Worm (Caenorhabditis elegans) whole organism, L1 larva: ENCODE results near the gene ger-1.

Experiments
- C16A3.4 ChIP-seq: fragments of 150-350 bp; optimal IDR thresholded peaks from 2 replicates; lab custom pipeline; 2014; ENCODE audit warnings: missing biosample characterization, missing genetic modification characterization
- ceh-82 ChIP-seq, 3 experiments: fragments of 150-350 bp in 1 of 3; sonication (generic microtip) in 2 of 3; optimal IDR thresholded peaks; 2 replicates each; lab custom pipeline; 2014 to 2017; ENCODE audit warnings: missing biosample characterization in 3 of 3, missing genetic modification characterization in 3 of 3
- ces-1 ChIP-seq: fragments of 150-350 bp; optimal IDR thresholded peaks from 2 replicates; lab custom pipeline; 2014; ENCODE audit warnings: missing biosample characterization, missing genetic modification reagents, missing genetic modification characterization
- fos-1 ChIP-seq: fragments of 150-350 bp; optimal IDR thresholded peaks from 2 replicates; lab custom pipeline; 2014; ENCODE audit warnings: missing biosample characterization, missing genetic modification characterization
- nhr-237 ChIP-seq: fragments of 150-350 bp; optimal IDR thresholded peaks from 2 replicates; lab custom pipeline; 2014; ENCODE audit warnings: missing biosample characterization, missing genetic modification characterization
- nhr-28 ChIP-seq: fragments of 150-350 bp; optimal IDR thresholded peaks from 2 replicates; lab custom pipeline; 2014; ENCODE audit warnings: missing biosample characterization, missing genetic modification characterization
- nhr-76 ChIP-seq: sonication (generic microtip); optimal IDR thresholded peaks from 2 replicates; lab custom pipeline; 2017; ENCODE audit warnings: missing biosample characterization, missing genetic modification characterization
- snpc-4 ChIP-seq: fragments of 150-350 bp; optimal IDR thresholded peaks from 2 replicates; lab custom pipeline; 2014; ENCODE audit warnings: missing biosample characterization, missing genetic modification characterization
- unc-62 ChIP-seq: fragments of 150-350 bp; optimal IDR thresholded peaks from 2 replicates; lab custom pipeline; 2014; ENCODE audit warnings: missing biosample characterization, missing genetic modification reagents, missing genetic modification characterization
- ztf-4 ChIP-seq: fragments of 150-350 bp; optimal IDR thresholded peaks from 2 replicates; lab custom pipeline; 2014; ENCODE audit warnings: missing biosample characterization, missing genetic modification characterization

- TF ChIP-seq fos-1 (tag; lab: Kevin White, UChicago) (no peak), nhr-76 (tag; lab: Kevin White, UChicago) (no peak), unc-62 (GFP tag; lab: Kevin White, UChicago) (no peak), ztf-4 (tag; lab: Kevin White, UChicago) (no peak), C16A3.4 (tag; lab: Kevin White, UChicago) (no peak), nhr-237 (tag; lab: Kevin White, UChicago) (no peak), nhr-28 (tag; lab: Kevin White, UChicago) (no peak), snpc-4 (tag; lab: Kevin White, UChicago) (no peak), ces-1 (no peak), ceh-82 (tag; optimal IDR thresholded peaks at IDR 0.05; lab: Kevin White, UChicago) (no peak)
Observed at ce11 chrIII:7060531-7061095, 6.7 kb downstream of the ger-1 start, which contains the start of gene egg-2.
